Worm (Caenorhabditis elegans): ENCODE measurements around the gene rabr-1.

The rabr-1 gene

DNA sequence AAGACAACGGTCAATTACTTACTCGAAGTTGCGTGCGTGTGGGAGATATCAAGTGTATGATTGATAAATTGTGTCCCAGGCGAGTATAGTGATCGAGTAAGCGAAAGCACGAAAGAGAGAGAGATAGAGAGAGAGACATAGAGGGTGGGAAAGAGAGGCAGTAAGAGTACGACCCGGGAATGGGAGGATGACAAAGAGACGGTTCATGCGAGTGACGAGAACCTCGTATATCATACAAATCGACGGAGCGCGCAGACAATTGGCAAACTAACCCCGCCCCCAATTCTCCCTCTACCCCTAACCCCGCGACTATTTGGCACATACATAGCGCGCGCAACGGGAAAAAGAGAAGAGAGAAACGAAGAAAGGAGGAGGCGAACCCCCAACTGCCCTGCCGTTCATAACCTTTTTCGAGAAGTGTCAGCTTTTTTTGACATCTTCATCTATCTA is at the start of gene rabr-1:
rabr-1 (plus strand) TSS at position 316 of the 450 bp plus-strand sequence.
- TF ChIP-seq unc-120 (tag; optimal IDR thresholded peaks at IDR 0.05; ENCODE audit: poor library complexity, severe bottlenecking) (peak; percentile 39), ham-2 (GFP tag; optimal IDR thresholded peaks at IDR 0.05) (peak; percentile 68), nhr-28 (tag; optimal IDR thresholded peaks at IDR 0.05) (no peak), elt-3 (tag; optimal IDR thresholded peaks at IDR 0.05) (no peak), pha-4 (tag; optimal IDR thresholded peaks at IDR 0.05) (peak; percentile 42), lin-13 (tag; optimal IDR thresholded peaks at IDR 0.05) (peak; percentile 24), unc-62 (GFP tag; optimal IDR thresholded peaks at IDR 0.05) (peak; percentile 56), blmp-1 (tag; optimal IDR thresholded peaks at IDR 0.05) (peak; percentile 51), nhr-2 (tag; optimal IDR thresholded peaks at IDR 0.05) (peak; percentile 46), mls-2 (tag; optimal IDR thresholded peaks at IDR 0.05) (peak; percentile 55), M03D4.4 (tag; optimal IDR thresholded peaks at IDR 0.05) (peak; percentile 30)

- TF ChIP-seq zip-8 (tag; optimal IDR thresholded peaks at IDR 0.05), result no peak
These were observed 49.8 kb upstream of the rabr-1 start for ce11 chrX:2446185-2446584.

DNA sequence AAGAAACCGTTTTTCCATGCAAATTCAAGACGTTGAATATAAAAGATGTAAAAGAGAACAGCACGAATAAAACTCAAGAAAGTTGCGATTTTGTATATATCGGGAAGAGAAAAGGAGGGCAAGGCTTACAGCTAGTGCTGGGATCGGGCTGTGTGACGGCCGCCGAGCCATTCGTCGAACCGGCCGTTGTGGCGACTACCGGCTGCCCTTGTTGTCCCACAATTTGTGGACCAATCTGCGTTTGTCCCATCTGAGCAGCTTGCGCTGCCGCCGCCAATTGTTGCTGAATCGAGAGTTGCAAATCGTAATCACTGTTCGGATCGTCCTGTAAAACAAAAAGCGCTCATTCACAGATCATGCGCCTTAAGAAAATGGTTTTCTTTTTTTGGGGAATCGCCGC is 48.8 kb upstream of the rabr-1 start:
- TF ChIP-seq elt-3 (tag; optimal IDR thresholded peaks at IDR 0.05), result no peak
- TF ChIP-seq mab-5 (tag; optimal IDR thresholded peaks at IDR 0.05), result no peak
- no peak for TF ChIP-seq nhr-12 (tag; optimal IDR thresholded peaks at IDR 0.05)
- TF ChIP-seq ceh-83 (GFP tag; optimal IDR thresholded peaks at IDR 0.05), result no peak
- no peak for TF ChIP-seq unc-62 (GFP tag; optimal IDR thresholded peaks at IDR 0.05)
- no peak for TF ChIP-seq blmp-1 (tag; optimal IDR thresholded peaks at IDR 0.05)
- TF ChIP-seq lsy-2 (tag; optimal IDR thresholded peaks at IDR 0.05), result no peak
- no peak for TF ChIP-seq nhr-237 (tag; optimal IDR thresholded peaks at IDR 0.05)
- TF ChIP-seq bed-3 (GFP tag; optimal IDR thresholded peaks at IDR 0.05), result no peak
- no peak for TF ChIP-seq ham-2 (GFP tag; optimal IDR thresholded peaks at IDR 0.05)
- TF ChIP-seq snpc-4 (tag; optimal IDR thresholded peaks at IDR 0.05), result no peak
- TF ChIP-seq zip-8 (tag; optimal IDR thresholded peaks at IDR 0.05), result no peak
- no peak for TF ChIP-seq ces-1 (GFP tag; optimal IDR thresholded peaks at IDR 0.05)
- no peak for TF ChIP-seq ceh-39 (tag; optimal IDR thresholded peaks at IDR 0.05)
- TF ChIP-seq hlh-1 (tag; optimal IDR thresholded peaks at IDR 0.05), result no peak
- no peak for TF ChIP-seq pha-4 (tag; optimal IDR thresholded peaks at IDR 0.05)
- TF ChIP-seq nhr-2 (tag; optimal IDR thresholded peaks at IDR 0.05), result no peak
- no peak for TF ChIP-seq lin-32 (GFP tag; optimal IDR thresholded peaks at IDR 0.05)
- no peak for TF ChIP-seq mls-2 (tag; optimal IDR thresholded peaks at IDR 0.05)
- no peak for TF ChIP-seq cnd-1 (tag; optimal IDR thresholded peaks at IDR 0.05)

DNA sequence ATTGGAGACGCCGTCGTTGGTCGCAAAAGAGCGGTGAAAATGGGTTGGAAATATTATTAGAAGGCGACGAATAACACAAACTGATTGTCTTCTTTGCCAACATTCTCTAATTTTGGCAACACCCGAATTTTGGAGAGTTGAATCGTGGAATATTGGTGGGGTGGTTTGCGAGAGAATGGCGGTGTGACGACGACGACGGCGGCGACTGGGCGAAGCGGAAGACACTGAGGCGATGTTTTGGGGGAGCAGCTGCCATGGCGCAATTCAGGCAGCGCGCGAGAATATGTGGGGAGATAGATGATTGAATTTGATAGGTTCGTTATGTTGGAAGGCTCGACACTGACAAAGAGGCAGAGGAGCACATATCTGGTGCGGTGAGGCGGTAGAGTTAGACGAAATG is 45.0 kb upstream of the rabr-1 start:
- TF ChIP-seq ztf-11 (tag; optimal IDR thresholded peaks at IDR 0.05), result no peak
- TF ChIP-seq ces-1 (GFP tag; optimal IDR thresholded peaks at IDR 0.05), result peak; percentile 42
- TF ChIP-seq unc-62 (GFP tag; optimal IDR thresholded peaks at IDR 0.05), result no peak
- no peak for TF ChIP-seq ham-2 (GFP tag; optimal IDR thresholded peaks at IDR 0.05)
- TF ChIP-seq cnd-1 (tag; optimal IDR thresholded peaks at IDR 0.05), result no peak
- no peak for TF ChIP-seq nhr-76 (tag; optimal IDR thresholded peaks at IDR 0.05)

ce11 chrX:2452297-2452696 is 43.7 kb upstream of the rabr-1 start:
- peak; percentile 98 for TF ChIP-seq hlh-1 (tag; optimal IDR thresholded peaks at IDR 0.05)
- TF ChIP-seq unc-120 (tag; optimal IDR thresholded peaks at IDR 0.05; ENCODE audit: poor library complexity, severe bottlenecking), result peak; percentile 11
- TF ChIP-seq elt-3 (tag; optimal IDR thresholded peaks at IDR 0.05), result no peak
- TF ChIP-seq unc-62 (GFP tag; optimal IDR thresholded peaks at IDR 0.05), result peak; percentile 54

DNA sequence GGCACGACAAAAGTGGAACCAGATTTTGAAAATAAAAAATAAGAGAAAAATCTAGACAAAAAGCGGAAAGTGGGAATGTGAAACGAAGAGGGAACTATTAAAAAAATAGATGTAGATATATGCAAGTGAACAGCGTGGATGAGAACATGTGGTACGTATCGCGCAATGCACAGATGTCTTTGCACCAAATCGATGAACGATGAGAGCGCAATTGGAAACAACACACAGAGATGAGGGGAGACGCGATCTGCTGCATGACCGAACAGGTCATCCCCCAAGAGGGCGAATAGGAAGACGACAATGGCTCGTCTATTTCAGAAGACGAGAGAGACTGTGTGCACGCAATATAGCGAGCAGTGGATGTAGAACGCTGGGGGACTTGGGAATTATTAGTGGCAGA is 43.3 kb upstream of the rabr-1 start:
- no peak for TF ChIP-seq ham-2 (GFP tag; optimal IDR thresholded peaks at IDR 0.05)
- no peak for TF ChIP-seq elt-1 (tag; optimal IDR thresholded peaks at IDR 0.05; ENCODE audit: borderline replicate concordance, insufficient read depth)
- TF ChIP-seq mep-1 (tag; optimal IDR thresholded peaks at IDR 0.05), result no peak
- no peak for TF ChIP-seq sem-2 (GFP tag; optimal IDR thresholded peaks at IDR 0.05)
- TF ChIP-seq pha-4 (tag; optimal IDR thresholded peaks at IDR 0.05), result no peak
- no peak for TF ChIP-seq ceh-43 (GFP tag; optimal IDR thresholded peaks at IDR 0.05)
- peak; percentile 27 for TF ChIP-seq lin-32 (GFP tag; optimal IDR thresholded peaks at IDR 0.05)
- TF ChIP-seq nhr-12 (tag; optimal IDR thresholded peaks at IDR 0.05), result no peak
- TF ChIP-seq drap-1 (GFP tag; optimal IDR thresholded peaks at IDR 0.05), result no peak
- no peak for TF ChIP-seq bed-3 (GFP tag; optimal IDR thresholded peaks at IDR 0.05)
- no peak for TF ChIP-seq nhr-76 (tag; optimal IDR thresholded peaks at IDR 0.05)
- no peak for TF ChIP-seq mab-5 (tag; optimal IDR thresholded peaks at IDR 0.05)
- no peak for TF ChIP-seq lsy-2 (tag; optimal IDR thresholded peaks at IDR 0.05)
- no peak for TF ChIP-seq snpc-4 (tag; optimal IDR thresholded peaks at IDR 0.05)
- TF ChIP-seq blmp-1 (tag; optimal IDR thresholded peaks at IDR 0.05), result no peak
- peak; percentile 76 for TF ChIP-seq nhr-2 (tag; optimal IDR thresholded peaks at IDR 0.05)
- no peak for TF ChIP-seq nhr-237 (tag; optimal IDR thresholded peaks at IDR 0.05)
- TF ChIP-seq cnd-1 (tag; optimal IDR thresholded peaks at IDR 0.05), result peak; percentile 47
- TF ChIP-seq flh-1 (GFP tag; optimal IDR thresholded peaks at IDR 0.05), result no peak
- no peak for TF ChIP-seq M03D4.4 (tag; optimal IDR thresholded peaks at IDR 0.05)
- TF ChIP-seq elt-3 (tag; optimal IDR thresholded peaks at IDR 0.05), result no peak
- no peak for TF ChIP-seq unc-39 (tag; optimal IDR thresholded peaks at IDR 0.05)
- peak; percentile 72 for TF ChIP-seq ceh-39 (tag; optimal IDR thresholded peaks at IDR 0.05)
- no peak for TF ChIP-seq unc-62 (GFP tag; optimal IDR thresholded peaks at IDR 0.05)
- no peak for TF ChIP-seq ces-1 (GFP tag; optimal IDR thresholded peaks at IDR 0.05)
- TF ChIP-seq unc-120 (tag; optimal IDR thresholded peaks at IDR 0.05; ENCODE audit: poor library complexity, severe bottlenecking), result no peak
- no peak for TF ChIP-seq ztf-11 (tag; optimal IDR thresholded peaks at IDR 0.05)
- no peak for TF ChIP-seq zip-8 (tag; optimal IDR thresholded peaks at IDR 0.05)
- TF ChIP-seq sptf-1 (tag; optimal IDR thresholded peaks at IDR 0.05), result no peak
- TF ChIP-seq tbx-8 (GFP tag; optimal IDR thresholded peaks at IDR 0.05), result no peak
- no peak for TF ChIP-seq hlh-1 (tag; optimal IDR thresholded peaks at IDR 0.05)
- no peak for TF ChIP-seq nhr-28 (tag; optimal IDR thresholded peaks at IDR 0.05)
- TF ChIP-seq mls-2 (tag; optimal IDR thresholded peaks at IDR 0.05), result peak; percentile 17
- TF ChIP-seq ceh-83 (GFP tag; optimal IDR thresholded peaks at IDR 0.05), result no peak
